Fruit fly (Drosophila melanogaster): ENCODE results near the gene CG5861.

Gene CG5861

dm6 chr2L:16299466-16300311, 7.4 kb downstream of the CG5861 start, which contains the start of the genes heix and CG17328:
TSS of gene heix (minus strand) at chr2L:16299858.
TSS of gene CG17328 (plus strand) at chr2L:16299943.
- peak; percentile 55 for TF ChIP-seq CG17801 (GFP tag; optimal IDR thresholded peaks at IDR 0.05; ENCODE audit: partially characterized antibody)

dm6 chr2L:16293703-16294233, 13.3 kb downstream of the CG5861 start, which contains the start of gene Cyp303a1:
TSS of gene Cyp303a1 (plus strand) at chr2L:16294183.
- TF ChIP-seq CG17801 (GFP tag; optimal IDR thresholded peaks at IDR 0.05; ENCODE audit: partially characterized antibody) = no peak

dm6 chr2L:16292975-16293501, 14.1 kb downstream of the CG5861 start, which contains the start of gene CG13258:
TSS of gene CG13258 (minus strand) at chr2L:16293025.
- TF ChIP-seq CG17801 (GFP tag; optimal IDR thresholded peaks at IDR 0.05; ENCODE audit: partially characterized antibody) = no peak

- TF ChIP-seq CG17801 (GFP tag; optimal IDR thresholded peaks at IDR 0.05; ENCODE audit: partially characterized antibody) = no peak
Observed at dm6 chr2L:16290984-16291383, 16.1 kb downstream of the CG5861 start, which contains the start of gene CG17329. TSS of gene CG17329 (plus strand) at chr2L:16291284.

dm6 chr2L:16288393-16288731, 18.7 kb downstream of the CG5861 start:
- TF ChIP-seq CG17801 (GFP tag; optimal IDR thresholded peaks at IDR 0.05; ENCODE audit: partially characterized antibody) = no peak

- peak; percentile 71 for TF ChIP-seq CG17801 (GFP tag; optimal IDR thresholded peaks at IDR 0.05; ENCODE audit: partially characterized antibody)
Observed at dm6 chr2L:16287602-16288392, 19.3 kb downstream of the CG5861 start, which contains the start of the genes crp and pkaap. TSS of gene crp (minus strand) at chr2L:16287730. TSS of gene pkaap (plus strand) at chr2L:16288290.

dm6 chr2L:16287006-16287601, 20.0 kb downstream of the CG5861 start:
- no peak for TF ChIP-seq CG17801 (GFP tag; optimal IDR thresholded peaks at IDR 0.05; ENCODE audit: partially characterized antibody)

dm6 chr2L:16286360-16287005, 20.6 kb downstream of the CG5861 start:
- TF ChIP-seq CG17801 (GFP tag; optimal IDR thresholded peaks at IDR 0.05; ENCODE audit: partially characterized antibody) = peak; percentile 44

dm6 chr2L:16285692-16286359, 21.3 kb downstream of the CG5861 start:
- peak; percentile 80 for TF ChIP-seq CG17801 (GFP tag; optimal IDR thresholded peaks at IDR 0.05; ENCODE audit: partially characterized antibody)

dm6 chr2L:16284306-16285299, 22.5 kb downstream of the CG5861 start:
- peak; percentile 76 for TF ChIP-seq CG17801 (GFP tag; optimal IDR thresholded peaks at IDR 0.05; ENCODE audit: partially characterized antibody)

dm6 chr2L:16282856-16283255, 24.2 kb downstream of the CG5861 start:
- no peak for TF ChIP-seq CG17801 (GFP tag; optimal IDR thresholded peaks at IDR 0.05; ENCODE audit: partially characterized antibody)

dm6 chr2L:16282077-16282471, 25.0 kb downstream of the CG5861 start:
- TF ChIP-seq CG17801 (GFP tag; optimal IDR thresholded peaks at IDR 0.05; ENCODE audit: partially characterized antibody) = no peak
